Worm (Caenorhabditis elegans): Measurements from ENCODE around the gene srz-10.

- TF ChIP-seq ceh-63 (GFP tag; optimal IDR thresholded peaks at IDR 0.05) (no peak), aly-2 (tag; optimal IDR thresholded peaks at IDR 0.05) (no peak), aha-1 (tag; optimal IDR thresholded peaks at IDR 0.05) (no peak)
Observed at ce11 chrV:15298597-15298996, 10.3 kb downstream of the srz-10 start, which contains the start of gene cpr-3.

Data from whole organism, L1 larva.